Fruit fly (Drosophila melanogaster): Measurements from ENCODE around the gene E2f1.

- TF ChIP-seq Hr39 (GFP tag; optimal IDR thresholded peaks at IDR 0.05) (no peak), spab (GFP tag; optimal IDR thresholded peaks at IDR 0.05) (no peak), Lpt (GFP tag; optimal IDR thresholded peaks at IDR 0.05) (no peak), fd85E (GFP tag; optimal IDR thresholded peaks at IDR 0.05) (no peak), vri (GFP tag; optimal IDR thresholded peaks at IDR 0.05) (no peak), lz (GFP tag; optimal IDR thresholded peaks at IDR 0.05) (no peak), CG11294 (GFP tag; IDR thresholded peaks at IDR 0.05) (no peak; the same call in 1 of the 2 replicates), CG6854 (GFP tag; optimal IDR thresholded peaks at IDR 0.05) (no peak), Gug (GFP tag; IDR thresholded peaks at IDR 0.05) (no peak)
Observed at dm6 chr3R:21580091-21580490, 80.6 kb downstream of the E2f1 start.

Measured in whole organism, prepupa.